Fruit fly (Drosophila melanogaster): ENCODE results near the gene CG32537.

CG32537 gene

dm6 chrX:19309648-19310047, 33.3 kb upstream of the CG32537 start:
- TF ChIP-seq CG17801 (GFP tag; optimal IDR thresholded peaks at IDR 0.05; ENCODE audit: partially characterized antibody) = no peak

- no peak for TF ChIP-seq CG17801 (GFP tag; optimal IDR thresholded peaks at IDR 0.05; ENCODE audit: partially characterized antibody)
Observed at dm6 chrX:19307810-19308456, 31.6 kb upstream of the CG32537 start, which contains the start of gene CG8051. Gene CG8051, minus strand, starts transcription at chrX:19307925.

dm6 chrX:19306531-19306930, 30.2 kb upstream of the CG32537 start:
- peak; percentile 9 for TF ChIP-seq CG17801 (GFP tag; optimal IDR thresholded peaks at IDR 0.05; ENCODE audit: partially characterized antibody)

- no peak for TF ChIP-seq CG17801 (GFP tag; optimal IDR thresholded peaks at IDR 0.05; ENCODE audit: partially characterized antibody)
Observed at dm6 chrX:19305172-19305571, 28.8 kb upstream of the CG32537 start.

- TF ChIP-seq CG17801 (GFP tag; optimal IDR thresholded peaks at IDR 0.05; ENCODE audit: partially characterized antibody) = no peak
Observed at dm6 chrX:19299367-19299766, 23.0 kb upstream of the CG32537 start.

- TF ChIP-seq CG17801 (GFP tag; optimal IDR thresholded peaks at IDR 0.05; ENCODE audit: partially characterized antibody) = peak; percentile 55
Observed at dm6 chrX:19298785-19299114, 22.4 kb upstream of the CG32537 start.

DNA sequence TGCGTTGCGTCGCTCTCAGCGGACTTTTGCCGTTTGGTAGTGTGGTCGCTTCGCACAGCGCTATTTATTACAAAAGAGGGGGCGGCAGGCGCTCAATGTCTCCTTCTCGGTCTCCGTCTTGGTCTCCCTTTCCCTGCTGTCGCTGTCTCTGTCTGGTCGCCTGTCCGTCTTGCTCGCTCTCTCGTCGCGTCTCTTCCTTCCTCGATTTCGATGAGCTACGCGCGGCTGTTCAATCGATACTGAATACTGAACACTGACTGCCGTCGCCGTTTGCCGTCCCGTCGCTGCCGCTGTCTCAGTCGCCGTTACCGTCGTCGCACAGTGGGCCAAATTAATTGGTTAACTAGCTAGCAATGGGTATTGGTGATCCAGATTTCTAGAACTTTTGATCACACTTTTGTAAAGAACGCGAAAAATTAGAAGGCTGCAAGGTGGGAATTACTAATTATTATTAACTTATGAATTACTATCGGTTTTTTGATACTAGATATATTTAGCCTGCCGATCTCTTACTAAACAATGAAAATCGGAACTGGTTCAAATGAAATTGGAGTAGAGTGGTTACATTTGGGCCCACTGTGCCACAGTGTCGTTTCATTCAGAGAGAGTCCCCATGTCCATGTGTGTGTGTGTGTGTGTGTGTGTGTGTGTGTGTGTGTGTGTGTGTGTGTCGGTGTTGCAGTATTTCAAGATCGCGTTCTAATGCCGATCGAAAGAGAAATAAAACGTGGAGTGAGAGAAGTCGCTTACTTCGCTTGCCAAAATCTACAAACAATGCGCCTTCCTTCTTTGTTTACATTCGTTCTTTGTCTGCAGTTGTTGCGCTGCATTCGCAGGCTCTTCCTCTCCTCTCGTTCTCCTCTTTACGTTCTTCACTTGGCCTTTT, 21.8 kb upstream of the CG32537 start, which contains the start of gene CG8034:
Gene CG8034 (minus strand): TSS at position 264 of the 886 bp plus-strand sequence.
- peak; percentile 97 for TF ChIP-seq CG17801 (GFP tag; optimal IDR thresholded peaks at IDR 0.05; ENCODE audit: partially characterized antibody)

dm6 chrX:19295831-19296423, 19.6 kb upstream of the CG32537 start:
- no peak for TF ChIP-seq CG17801 (GFP tag; optimal IDR thresholded peaks at IDR 0.05; ENCODE audit: partially characterized antibody)

- no peak for TF ChIP-seq CG17801 (GFP tag; optimal IDR thresholded peaks at IDR 0.05; ENCODE audit: partially characterized antibody)
Observed at dm6 chrX:19294953-19295352, 18.6 kb upstream of the CG32537 start.

dm6 chrX:19294030-19294429, 17.7 kb upstream of the CG32537 start:
- TF ChIP-seq CG17801 (GFP tag; optimal IDR thresholded peaks at IDR 0.05; ENCODE audit: partially characterized antibody) = no peak

DNA sequence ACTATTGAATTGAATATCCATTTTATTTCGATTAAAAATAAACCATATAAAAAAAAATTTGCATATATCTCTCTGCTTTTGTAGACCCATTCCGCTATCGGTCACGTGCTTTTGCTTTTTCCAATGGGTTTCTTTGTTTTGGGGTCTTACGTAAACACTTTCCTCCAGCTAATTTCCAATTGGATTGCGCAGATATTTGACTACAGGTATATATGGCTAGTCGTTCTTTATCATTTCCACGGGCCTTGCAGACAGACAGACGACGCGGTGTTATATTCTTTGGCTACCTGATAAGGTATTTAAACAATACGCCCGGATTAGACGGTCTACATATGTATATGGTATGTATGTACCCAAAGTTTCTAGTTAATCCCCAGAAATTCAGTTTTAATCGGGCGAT, 17.0 kb upstream of the CG32537 start:
- TF ChIP-seq CG17801 (GFP tag; optimal IDR thresholded peaks at IDR 0.05; ENCODE audit: partially characterized antibody) = no peak

DNA sequence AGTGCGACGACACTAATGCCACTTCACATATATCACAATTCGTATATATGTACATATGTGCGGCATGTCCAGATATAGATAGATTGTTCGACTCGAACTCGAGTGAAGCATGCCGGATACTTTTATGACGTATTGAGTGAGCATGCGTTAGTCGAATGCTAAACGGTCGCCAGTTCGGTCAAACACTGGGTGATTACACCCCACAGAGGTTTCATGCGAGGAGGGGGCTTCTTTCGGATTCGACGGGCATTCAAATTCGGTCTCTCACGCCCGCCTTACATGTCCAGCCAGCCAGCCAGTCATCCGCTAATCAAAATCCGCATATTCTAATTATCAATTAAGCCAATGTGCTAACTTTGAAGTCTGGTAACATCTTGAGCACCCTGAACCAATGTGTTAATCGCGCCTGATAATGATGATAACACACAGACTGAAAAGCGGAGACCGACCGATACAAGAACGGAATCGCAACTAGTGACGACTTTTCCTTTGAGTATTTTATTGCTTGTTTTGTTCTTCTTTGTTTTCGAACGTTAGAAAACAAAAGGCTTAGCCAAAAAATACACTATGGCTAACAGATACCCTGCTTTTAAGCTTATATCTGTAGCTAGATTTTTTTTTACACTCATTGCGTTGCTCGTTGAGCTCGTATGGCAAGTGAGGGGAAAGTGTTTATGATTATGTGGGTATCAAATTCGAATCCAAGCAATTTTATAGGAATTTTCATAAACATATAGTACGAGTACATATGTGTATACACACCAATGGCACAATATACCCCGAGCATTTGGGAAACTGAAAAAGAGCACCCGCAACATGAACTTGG, 15.7 kb upstream of the CG32537 start:
- no peak for TF ChIP-seq CG17801 (GFP tag; optimal IDR thresholded peaks at IDR 0.05; ENCODE audit: partially characterized antibody)

DNA sequence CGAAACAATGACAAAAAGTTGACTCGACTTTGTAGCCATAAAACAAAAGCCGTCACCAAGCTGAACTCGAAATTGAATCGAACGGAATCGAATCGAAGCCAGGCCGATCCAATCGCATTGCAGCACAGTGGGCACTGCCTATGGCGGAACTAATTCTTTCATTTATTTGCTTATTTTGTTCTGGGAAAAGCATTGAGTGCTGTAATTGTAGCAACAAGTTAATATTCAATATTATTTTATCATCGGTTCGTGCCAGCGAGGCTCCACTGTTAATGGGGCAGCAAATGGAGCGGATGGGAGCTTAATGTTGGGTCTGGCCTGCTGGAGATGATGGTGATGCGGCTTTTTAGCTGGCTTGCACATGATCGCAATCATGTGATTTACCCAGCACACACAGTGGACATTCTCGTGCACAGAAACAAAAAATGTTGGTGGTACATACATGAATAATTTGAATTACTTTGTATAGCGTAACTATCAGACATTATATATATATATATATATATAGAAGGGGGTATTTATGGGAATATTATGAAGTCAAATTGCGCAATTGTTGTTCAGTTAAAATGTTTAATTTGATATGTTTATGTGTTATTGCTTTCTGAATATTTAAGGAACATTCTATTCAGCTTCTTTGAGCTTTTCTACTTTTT, 13.1 kb upstream of the CG32537 start:
- peak; percentile 90 for TF ChIP-seq CG17801 (GFP tag; optimal IDR thresholded peaks at IDR 0.05; ENCODE audit: partially characterized antibody)

DNA sequence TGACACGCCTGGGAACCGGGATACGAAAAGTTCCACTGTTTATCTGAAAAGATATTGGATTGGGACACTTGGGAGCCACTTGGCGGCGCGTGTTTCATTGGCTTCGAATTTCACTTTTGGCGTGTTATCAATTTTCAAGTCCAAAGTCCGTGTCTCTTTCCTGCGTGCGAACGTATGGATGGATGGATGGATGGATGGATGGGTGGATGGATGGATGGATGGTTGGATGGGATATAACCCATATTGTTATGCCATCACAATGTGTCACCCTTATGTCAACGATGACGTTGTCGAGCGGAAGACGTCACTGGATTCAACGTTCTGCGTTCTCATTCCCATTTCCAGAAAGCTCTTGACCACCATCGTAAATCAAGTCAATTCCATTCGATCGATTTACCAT, 11.4 kb upstream of the CG32537 start:
- no peak for TF ChIP-seq CG17801 (GFP tag; optimal IDR thresholded peaks at IDR 0.05; ENCODE audit: partially characterized antibody)

All from ovary, adult (tissue).